Worm (Caenorhabditis elegans): ENCODE results near the gene srbc-32.

ce11 chrV:3459919-3460318 is 26.8 kb downstream of the srbc-32 start, which contains the start of gene slc-28.2:
- TF ChIP-seq nhr-28 (tag; optimal IDR thresholded peaks at IDR 0.05) (no peak), nhr-237 (tag; optimal IDR thresholded peaks at IDR 0.05) (no peak), unc-62 (GFP tag; optimal IDR thresholded peaks at IDR 0.05) (no peak), snpc-4 (tag; optimal IDR thresholded peaks at IDR 0.05) (no peak), mab-5 (tag; optimal IDR thresholded peaks at IDR 0.05) (no peak)

All from whole organism, mixed stage, embryonic.